Fruit fly (Drosophila melanogaster) whole organism, embryonic: ENCODE data around the gene Tbcc.
A peak's percentile ranks its signal among the peaks of the same experiment; 100 is the strongest.

ENCODE experiments used
- BEAF-32 ChIP-seq: fragments of 200-800 bp; sonication (Bioruptor generic); optimal IDR thresholded peaks from 3 replicates; lab custom pipeline; 2017; ENCODE audit warnings: missing biosample characterization, missing genetic modification characterization, mild to moderate bottlenecking, moderate library complexity, missing genetic modification reagents
- CG10267 ChIP-seq: fragments of 200-800 bp; sonication (Bioruptor generic); optimal IDR thresholded peaks from 2 replicates; lab custom pipeline; 2018; ENCODE audit warnings: missing biosample characterization, mild to moderate bottlenecking, missing genetic modification characterization, moderate library complexity
- CG11398 ChIP-seq: fragments of 200-800 bp; sonication (Bioruptor generic); optimal IDR thresholded peaks from 2 replicates; lab custom pipeline; 2016; ENCODE audit warnings: missing biosample characterization, missing genetic modification characterization
- CG11504 ChIP-seq: fragments of 200-800 bp; sonication (Bioruptor generic); optimal IDR thresholded peaks from 3 replicates; lab custom pipeline; 2019; ENCODE audit warnings: missing biosample characterization, mild to moderate bottlenecking, missing genetic modification characterization, moderate library complexity
- CG12659 ChIP-seq: fragments of 200-800 bp; sonication (Bioruptor generic); optimal IDR thresholded peaks from 3 replicates; lab custom pipeline; 2017; ENCODE audit warnings: mild to moderate bottlenecking, missing biosample characterization, missing genetic modification reagents, missing genetic modification characterization
- CG14014 ChIP-seq: fragments of 200-800 bp; sonication (Bioruptor generic); IDR thresholded peaks from 2 replicates; pipeline ENCODE4 v1.3.6; 2022; ENCODE audit warnings: missing biosample characterization, missing genetic modification characterization
- CG14710 ChIP-seq: fragments of 200-800 bp; sonication (Bioruptor generic); optimal IDR thresholded peaks from 3 replicates; lab custom pipeline; 2019; ENCODE audit warnings: missing biosample characterization, mild to moderate bottlenecking, missing genetic modification characterization, moderate library complexity
- CG15514 ChIP-seq: fragments of 200-800 bp; sonication (Bioruptor generic); optimal IDR thresholded peaks from 3 replicates; lab custom pipeline; 2017; ENCODE audit warnings: missing biosample characterization, missing genetic modification characterization, mild to moderate bottlenecking, moderate library complexity, missing genetic modification reagents
- CG1603 ChIP-seq: fragments of 200-800 bp; sonication (Bioruptor generic); optimal IDR thresholded peaks from 2 replicates; lab custom pipeline; 2019; ENCODE audit warnings: missing biosample characterization, mild to moderate bottlenecking, missing genetic modification characterization, moderate library complexity
- CG17912 ChIP-seq: fragments of 200-800 bp; sonication (Bioruptor generic); optimal IDR thresholded peaks from 2 replicates; lab custom pipeline; 2018; ENCODE audit warnings: missing biosample characterization, mild to moderate bottlenecking, missing genetic modification characterization
- CG2116 ChIP-seq: fragments of 200-800 bp; sonication (Bioruptor generic); optimal IDR thresholded peaks from 3 replicates; lab custom pipeline; 2018; ENCODE audit warnings: missing biosample characterization, mild to moderate bottlenecking, missing genetic modification characterization
- CG2712 ChIP-seq: fragments of 200-800 bp; optimal IDR thresholded peaks from 3 replicates; lab custom pipeline; 2019; ENCODE audit warnings: missing biosample characterization, mild to moderate bottlenecking, missing genetic modification characterization, moderate library complexity
- CG4617 ChIP-seq: fragments of 200-800 bp; sonication (Bioruptor generic); optimal IDR thresholded peaks from 3 replicates; lab custom pipeline; 2016; ENCODE audit warnings: missing biosample characterization, missing genetic modification characterization, borderline replicate concordance
- CG9215 ChIP-seq: fragments of 200-800 bp; sonication (Bioruptor generic); IDR thresholded peaks from 2 replicates; pipeline ENCODE4 v1.3.6; 2022; ENCODE audit warnings: missing biosample characterization, missing genetic modification characterization
- CG9797 ChIP-seq: fragments of 200-800 bp; sonication (Bioruptor generic); optimal IDR thresholded peaks from 3 replicates; lab custom pipeline; 2018; ENCODE audit warnings: missing biosample characterization, mild to moderate bottlenecking, missing genetic modification characterization
- Dp ChIP-seq: fragments of 200-800 bp; sonication (Bioruptor generic); optimal IDR thresholded peaks from 2 replicates; lab custom pipeline; 2018; ENCODE audit warnings: missing biosample characterization, mild to moderate bottlenecking, missing genetic modification characterization, moderate library complexity
- E2f2 ChIP-seq: fragments of 200-800 bp; sonication (Bioruptor generic); IDR thresholded peaks from 2 replicates; pipeline ENCODE4 v1.3.6; 2022; ENCODE audit warnings: missing biosample characterization, missing genetic modification characterization
- Ets97D ChIP-seq: fragments of 200-800 bp; sonication (Bioruptor generic); optimal IDR thresholded peaks from 3 replicates; lab custom pipeline; 2016; ENCODE audit warnings: missing biosample characterization, missing genetic modification characterization
- HmgZ ChIP-seq: fragments of 200-800 bp; sonication (Bioruptor generic); optimal IDR thresholded peaks from 2 replicates; lab custom pipeline; 2018; ENCODE audit warnings: missing biosample characterization, mild to moderate bottlenecking, missing genetic modification characterization
- MBD-R2 ChIP-seq: fragments of 200-800 bp; sonication (Bioruptor generic); IDR thresholded peaks from 2 replicates; pipeline ENCODE4 v1.3.6; 2022; ENCODE audit warnings: missing biosample characterization, missing genetic modification characterization
- MESR4 ChIP-seq: fragments of 200-800 bp; sonication (Bioruptor generic); optimal IDR thresholded peaks from 2 replicates; lab custom pipeline; 2018; ENCODE audit warnings: missing biosample characterization, mild to moderate bottlenecking, missing genetic modification characterization, moderate library complexity
- Med ChIP-seq: fragments of 200-800 bp; sonication (Bioruptor generic); peaks from one replicate; lab custom pipeline; 2016; ENCODE audit warnings: missing biosample characterization, missing genetic modification characterization, mild to moderate bottlenecking, inconsistent platforms, moderate library complexity
- NC2β ChIP-seq: fragments of 200-800 bp; sonication (Bioruptor generic); optimal IDR thresholded peaks from 2 replicates; lab custom pipeline; 2016; ENCODE audit warnings: missing biosample characterization, missing genetic modification characterization
- Opbp ChIP-seq: fragments of 200-800 bp; sonication (Bioruptor generic); IDR thresholded peaks from 3 replicates; pipeline ENCODE4 v1.3.6; 2022; ENCODE audit warnings: missing biosample characterization, missing genetic modification characterization; ENCODE audit not compliant: partially characterized antibody
- Pdp1 ChIP-seq, 2 experiments: fragments of 200-800 bp; sonication (Bioruptor generic); optimal IDR thresholded peaks; 3 replicates each; lab custom pipeline; 2016; ENCODE audit warnings: missing biosample characterization in 2 of 2, missing genetic modification characterization in 2 of 2, mild to moderate bottlenecking in 1 of 2, moderate library complexity in 1 of 2
- bsh ChIP-seq, 2 experiments: fragments of 200-800 bp; sonication (Bioruptor generic); optimal IDR thresholded peaks; 2 replicates each; lab custom pipeline; 2017 to 2018; ENCODE audit warnings: mild to moderate bottlenecking in 2 of 2, missing biosample characterization in 2 of 2, missing genetic modification characterization in 2 of 2, moderate library complexity in 1 of 2
- cas ChIP-seq: fragments of 200-800 bp; sonication (Bioruptor generic); IDR thresholded peaks from 2 replicates; pipeline ENCODE4 v1.3.6; 2022; ENCODE audit warnings: missing biosample characterization, missing genetic modification characterization
- chinmo ChIP-seq: fragments of 200-800 bp; sonication (Bioruptor generic); IDR thresholded peaks from 4 replicates; pipeline ENCODE4 v1.3.6; 2022; ENCODE audit warnings: missing biosample characterization, missing genetic modification characterization; ENCODE audit not compliant: partially characterized antibody
- crp ChIP-seq, 2 experiments: fragments of 200-800 bp; sonication (Bioruptor generic); optimal IDR thresholded peaks; 2 replicates in 1 of 2; 3 replicates in 1 of 2; lab custom pipeline; 2017; ENCODE audit warnings: missing biosample characterization in 2 of 2, missing genetic modification characterization in 2 of 2, mild to moderate bottlenecking in 1 of 2, moderate library complexity in 1 of 2
- ems ChIP-seq: fragments of 200-800 bp; sonication (Bioruptor generic); optimal IDR thresholded peaks from 3 replicates; lab custom pipeline; 2016; ENCODE audit warnings: missing biosample characterization, missing genetic modification characterization
- eve ChIP-seq, 2 experiments: fragments of >200 bp; optimal IDR thresholded peaks; 2 replicates each; lab custom pipeline; 2017; ENCODE audit warnings: missing biosample characterization in 2 of 2, missing genetic modification characterization in 2 of 2
- ewg ChIP-seq: fragments of 200-800 bp; sonication (Bioruptor generic); optimal IDR thresholded peaks from 3 replicates; lab custom pipeline; 2017; ENCODE audit warnings: mild to moderate bottlenecking, missing biosample characterization, missing genetic modification reagents, missing genetic modification characterization
- gro ChIP-seq: fragments of 200-800 bp; sonication (Bioruptor generic); optimal IDR thresholded peaks from 2 replicates; lab custom pipeline; 2016; ENCODE audit warnings: missing biosample characterization, missing genetic modification characterization
- gt ChIP-seq: fragments of 200-800 bp; sonication (Bioruptor generic); IDR thresholded peaks from 2 replicates; pipeline ENCODE4 v1.3.6; 2022; ENCODE audit warnings: missing biosample characterization, missing genetic modification characterization
- kay ChIP-seq: fragments of 200-800 bp; sonication (Bioruptor generic); optimal IDR thresholded peaks from 2 replicates; lab custom pipeline; 2016; ENCODE audit warnings: missing biosample characterization, missing genetic modification characterization
- nmo ChIP-seq: fragments of 200-800 bp; sonication (Bioruptor generic); optimal IDR thresholded peaks from 2 replicates; lab custom pipeline; 2018; ENCODE audit warnings: missing biosample characterization, mild to moderate bottlenecking, missing genetic modification characterization, moderate library complexity
- nom ChIP-seq: fragments of 200-800 bp; sonication (Bioruptor generic); optimal IDR thresholded peaks from 2 replicates; lab custom pipeline; 2017; ENCODE audit warnings: missing biosample characterization, missing genetic modification characterization, mild to moderate bottlenecking, moderate library complexity, missing genetic modification reagents
- onecut ChIP-seq: fragments of 200-800 bp; sonication (Bioruptor generic); IDR thresholded peaks from 2 replicates; pipeline ENCODE4 v1.3.6; 2022; ENCODE audit warnings: missing biosample characterization, missing genetic modification characterization
- scrt ChIP-seq: fragments of 200-800 bp; sonication (Bioruptor generic); optimal IDR thresholded peaks from 2 replicates; lab custom pipeline; 2018; ENCODE audit warnings: missing biosample characterization, mild to moderate bottlenecking, missing genetic modification characterization, moderate library complexity
- sens-2 ChIP-seq: fragments of 200-800 bp; sonication (Bioruptor generic); IDR thresholded peaks from 2 replicates; pipeline ENCODE4 v1.3.6; 2022; ENCODE audit warnings: missing biosample characterization, missing genetic modification characterization
- ssp ChIP-seq: fragments of 200-800 bp; sonication (Bioruptor generic); IDR thresholded peaks from 2 replicates; pipeline ENCODE4 v1.3.6; 2022; ENCODE audit warnings: missing biosample characterization, missing genetic modification characterization
- stwl ChIP-seq: fragments of 200-800 bp; sonication (Bioruptor generic); optimal IDR thresholded peaks from 3 replicates; lab custom pipeline; 2018; ENCODE audit warnings: missing biosample characterization, mild to moderate bottlenecking, missing genetic modification characterization, moderate library complexity
- tgo ChIP-seq: fragments of 200-800 bp; sonication (Bioruptor generic); IDR thresholded peaks from 3 replicates; pipeline ENCODE4 v1.3.6; 2022; ENCODE audit warnings: missing biosample characterization, missing genetic modification characterization
- tio ChIP-seq: fragments of 200-800 bp; sonication (Bioruptor generic); optimal IDR thresholded peaks from 2 replicates; lab custom pipeline; 2017; ENCODE audit warnings: missing biosample characterization, missing genetic modification characterization, inconsistent platforms
- trem ChIP-seq: fragments of 200-800 bp; optimal IDR thresholded peaks from 3 replicates; lab custom pipeline; 2019; ENCODE audit warnings: missing biosample characterization, mild to moderate bottlenecking, missing genetic modification characterization, moderate library complexity
- vvl ChIP-seq: fragments of 200-800 bp; sonication (Bioruptor generic); IDR thresholded peaks from 2 replicates; pipeline ENCODE4 v1.3.6; 2022; ENCODE audit warnings: missing biosample characterization, missing genetic modification characterization
- wdn ChIP-seq: fragments of 200-800 bp; sonication (Bioruptor generic); IDR thresholded peaks from 2 replicates; pipeline ENCODE4 v1.3.6; 2022; ENCODE audit warnings: missing biosample characterization, missing genetic modification characterization
- wor ChIP-seq: fragments of 200-800 bp; sonication (Bioruptor generic); IDR thresholded peaks from 2 replicates; pipeline ENCODE4 v1.3.6; 2022; ENCODE audit warnings: missing biosample characterization, missing genetic modification characterization
- yki ChIP-seq: fragments of >200 bp; optimal IDR thresholded peaks from 3 replicates; lab custom pipeline; 2018

Tbcc gene

DNA sequence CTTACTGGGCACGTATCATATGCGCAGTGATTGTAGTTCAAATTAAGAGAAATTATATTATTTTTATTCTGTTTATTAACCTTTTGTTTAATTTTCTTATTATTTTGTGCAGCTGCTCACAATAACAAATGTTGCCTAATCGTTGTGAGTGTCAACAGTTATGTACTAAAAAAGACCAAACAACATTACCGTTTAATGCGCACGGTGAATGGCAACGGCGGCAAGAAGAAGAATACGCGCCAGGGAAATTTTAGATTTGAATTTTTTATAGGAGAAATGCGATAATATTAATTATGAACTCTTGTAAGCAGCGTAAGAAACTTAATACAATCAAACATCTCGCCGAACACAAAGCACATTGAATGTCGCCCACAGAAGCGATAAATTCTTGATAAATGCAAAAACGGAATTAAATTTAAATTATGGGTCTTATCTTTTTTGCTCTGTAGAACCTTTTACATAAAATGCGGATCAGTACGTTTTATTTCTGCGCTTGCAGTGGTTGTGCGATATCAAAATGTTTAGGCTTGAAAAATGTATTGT, at the start of gene Tbcc, which contains the start of gene lectin-24Db:
TSS of gene Tbcc (minus strand) at position 163 of the 543 bp plus-strand sequence.
TSS of gene lectin-24Db (plus strand) at position 493 of the 543 bp plus-strand sequence.
- TF ChIP-seq wdn (GFP tag; lab: Robert Waterston, UW) (no peak), E2f2 (GFP tag; lab: Robert Waterston, UW) (peak; percentile 97), wor (GFP tag; lab: Robert Waterston, UW) (no peak), CG2712 (tag; lab: Kevin White, UChicago) (peak; percentile 7), MESR4 (GFP tag; lab: Kevin White, UChicago) (peak; percentile 69), gt (no peak), CG1603 (tag; lab: Kevin White, UChicago) (peak; percentile 52), NC2β (no peak), ewg (GFP tag; lab: Kevin White, UChicago) (peak; percentile 84), sens-2 (GFP tag; lab: Robert Waterston, UW) (no peak), gro (GFP tag; lab: Kevin White, UChicago) (peak; percentile 44), Dp (peak; percentile 92), CG9797 (GFP tag; lab: Kevin White, UChicago) (peak; percentile 38), CG15514 (GFP tag; lab: Kevin White, UChicago) (peak; percentile 27), tgo (no peak), ssp (GFP tag; lab: Robert Waterston, UW) (no peak), CG10267 (peak; percentile 22), Med (GFP tag; lab: Kevin White, UChicago) (peak; percentile 58), CG9215 (GFP tag; lab: Robert Waterston, UW) (no peak), nmo (GFP tag; lab: Kevin White, UChicago) (peak; percentile 19), CG11398 (GFP tag; lab: Kevin White, UChicago) (no peak), CG4617 (GFP tag; lab: Kevin White, UChicago) (peak; percentile 83), CG14710 (tag; lab: Kevin White, UChicago) (peak; percentile 8), kay (GFP tag; lab: Kevin White, UChicago) (peak; percentile 48), CG14014 (no peak), bsh (GFP tag; optimal IDR thresholded peaks at IDR 0.05; lab: Kevin White, UChicago) (no peak), Pdp1 (GFP tag; optimal IDR thresholded peaks at IDR 0.05; lab: Kevin White, UChicago) (peak in 1 of 2 experiments; percentile 32), BEAF-32 (peak; percentile 10), nom (GFP tag; lab: Kevin White, UChicago) (no peak), tio (GFP tag; lab: Kevin White, UChicago) (no peak), trem (tag; lab: Kevin White, UChicago) (peak; percentile 23), eve (GFP tag; optimal IDR thresholded peaks at IDR 0.05; lab: Kevin White, UChicago) (peak in 1 of 2 experiments; percentile 73), yki (lab: Kevin White, UChicago) (peak; percentile 37), crp (GFP tag; optimal IDR thresholded peaks at IDR 0.05; lab: Kevin White, UChicago) (peak in 1 of 2 experiments; percentile 55), MBD-R2 (GFP tag; lab: Robert Waterston, UW) (peak; percentile 56), stwl (peak; percentile 80), cas (GFP tag; lab: Robert Waterston, UW) (no peak), chinmo (GFP tag; lab: Robert Waterston, UW) (0 out of 4 replicates have a peak, but pooled peaks have one; percentile 59), Opbp (GFP tag; lab: Robert Waterston, UW) (0 out of 3 replicates have a peak, but pooled peaks have one; percentile 29), HmgZ (tag; lab: Kevin White, UChicago) (peak; percentile 27), Ets97D (GFP tag; lab: Kevin White, UChicago) (peak; percentile 12), vvl (GFP tag; lab: Robert Waterston, UW) (peak; percentile 36; the same call in 1 of the 2 replicates), CG2116 (GFP tag; lab: Kevin White, UChicago) (peak; percentile 17), CG11504 (no peak), onecut (GFP tag; lab: Robert Waterston, UW) (0 out of 2 replicates have a peak, but pooled peaks have one; percentile 14), CG17912 (peak; percentile 31), CG12659 (GFP tag; lab: Kevin White, UChicago) (peak; percentile 34), scrt (GFP tag; lab: Kevin White, UChicago) (no peak), ems (no peak)
